Fruit fly (Drosophila melanogaster) whole organism, adult: ENCODE results near the gene CG11693.

Experiments used
- CG11617 ChIP-seq: fragments of 200-800 bp; sonication (Bioruptor generic); optimal IDR thresholded peaks from 2 replicates; lab custom pipeline; 2017; ENCODE audit warnings: mild to moderate bottlenecking, missing biosample characterization, missing genetic modification reagents, missing genetic modification characterization
- CG12768 ChIP-seq: fragments of 200-800 bp; sonication (Bioruptor generic); optimal IDR thresholded peaks from 2 replicates; lab custom pipeline; 2017; ENCODE audit warnings: missing biosample characterization, missing genetic modification characterization, mild to moderate bottlenecking, moderate library complexity, missing genetic modification reagents
- CG14711 ChIP-seq: fragments of 200-800 bp; sonication (Bioruptor generic); optimal IDR thresholded peaks from 2 replicates; lab custom pipeline; 2018; ENCODE audit warnings: missing biosample characterization, mild to moderate bottlenecking, missing genetic modification characterization, moderate library complexity
- CG1620 ChIP-seq: fragments of 200-800 bp; sonication (Bioruptor generic); optimal IDR thresholded peaks from 2 replicates; lab custom pipeline; 2016; ENCODE audit warnings: missing biosample characterization, missing genetic modification characterization
- CG33017 ChIP-seq: fragments of 200-800 bp; sonication (Bioruptor generic); optimal IDR thresholded peaks from 2 replicates; lab custom pipeline; 2018; ENCODE audit warnings: missing biosample characterization, mild to moderate bottlenecking, missing genetic modification characterization, moderate library complexity
- CG5204 ChIP-seq: fragments of 200-800 bp; sonication (Bioruptor generic); optimal IDR thresholded peaks from 2 replicates; lab custom pipeline; 2016; ENCODE audit warnings: missing biosample characterization, missing genetic modification characterization
- CG7045 ChIP-seq: fragments of 200-800 bp; sonication (Bioruptor generic); optimal IDR thresholded peaks from 2 replicates; lab custom pipeline; 2017; ENCODE audit warnings: missing biosample characterization, mild to moderate bottlenecking, missing genetic modification characterization
- CG7101 ChIP-seq: fragments of 200-800 bp; sonication (Bioruptor generic); optimal IDR thresholded peaks from 2 replicates; lab custom pipeline; 2018; ENCODE audit warnings: missing biosample characterization, mild to moderate bottlenecking, missing genetic modification characterization, moderate library complexity
- Clk ChIP-seq: fragments of 200-800 bp; sonication (Bioruptor generic); optimal IDR thresholded peaks from 2 replicates; lab custom pipeline; 2017; ENCODE audit warnings: missing biosample characterization, missing genetic modification characterization
- Crg-1 ChIP-seq: fragments of 200-800 bp; sonication (Bioruptor generic); optimal IDR thresholded peaks from 2 replicates; lab custom pipeline; 2016; ENCODE audit warnings: missing biosample characterization, missing genetic modification characterization
- Hr96 ChIP-seq: fragments of 200-800 bp; sonication (Bioruptor generic); optimal IDR thresholded peaks from 2 replicates; lab custom pipeline; 2016; ENCODE audit warnings: missing biosample characterization, missing genetic modification characterization
- Mnt ChIP-seq: fragments of 200-800 bp; sonication (Bioruptor generic); optimal IDR thresholded peaks from 2 replicates; lab custom pipeline; 2016; ENCODE audit warnings: missing biosample characterization, mild to moderate bottlenecking, missing genetic modification characterization
- bab1 ChIP-seq: fragments of 200-800 bp; sonication (Bioruptor generic); optimal IDR thresholded peaks from 3 replicates; lab custom pipeline; 2019; ENCODE audit warnings: missing biosample characterization, mild to moderate bottlenecking, missing genetic modification characterization, moderate library complexity
- cic ChIP-seq: fragments of 200-800 bp; sonication (Bioruptor generic); optimal IDR thresholded peaks from 2 replicates; lab custom pipeline; 2017; ENCODE audit warnings: missing biosample characterization, mild to moderate bottlenecking, missing genetic modification characterization, moderate library complexity
- cnc ChIP-seq, 2 experiments: fragments of >200 bp; optimal IDR thresholded peaks; 2 replicates each; lab custom pipeline; 2017
- kay ChIP-seq: fragments of 200-800 bp; sonication (Bioruptor generic); peaks from one replicate; lab custom pipeline; 2016; ENCODE audit warnings: missing biosample characterization, missing genetic modification characterization, borderline replicate concordance
- ovo ChIP-seq: fragments of 200-800 bp; sonication (Bioruptor generic); optimal IDR thresholded peaks from 2 replicates; lab custom pipeline; 2016; ENCODE audit warnings: missing biosample characterization, missing genetic modification characterization
- pad ChIP-seq: fragments of 200-800 bp; sonication (Bioruptor generic); optimal IDR thresholded peaks from 3 replicates; lab custom pipeline; 2017; ENCODE audit warnings: missing biosample characterization, missing genetic modification characterization, mild to moderate bottlenecking, moderate library complexity, missing genetic modification reagents
- tj ChIP-seq: fragments of 200-800 bp; sonication (Bioruptor generic); optimal IDR thresholded peaks from 3 replicates; lab custom pipeline; 2017; ENCODE audit warnings: missing biosample characterization, mild to moderate bottlenecking, missing genetic modification characterization, moderate library complexity
- toe ChIP-seq: fragments of 200-800 bp; sonication (Bioruptor generic); optimal IDR thresholded peaks from 2 replicates; lab custom pipeline; 2016; ENCODE audit warnings: missing biosample characterization, missing genetic modification characterization

The CG11693 gene

DNA sequence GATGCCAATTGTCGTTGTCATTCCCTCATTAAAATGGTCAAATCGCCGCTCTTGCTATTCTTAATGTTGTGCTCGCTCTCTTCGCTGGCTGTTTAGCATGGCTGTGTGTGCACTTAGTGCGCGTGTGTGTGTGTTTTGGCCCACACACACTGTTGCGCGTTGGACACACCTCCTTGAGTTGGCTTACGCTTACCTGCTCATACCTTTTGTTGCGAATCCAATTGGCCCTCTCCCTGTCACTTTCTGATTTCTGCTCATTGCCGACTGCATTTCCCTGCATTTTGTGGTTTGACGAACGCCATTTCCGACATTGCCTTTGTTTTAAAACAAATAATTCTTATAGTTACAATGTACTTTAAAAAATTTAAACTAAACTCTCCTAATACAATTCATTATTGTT, 24.4 kb upstream of the CG11693 start:
- TF ChIP-seq CG33017 (tag; lab: Kevin White, UChicago) (no peak), CG7101 (tag; lab: Kevin White, UChicago) (no peak), CG7045 (GFP tag; lab: Kevin White, UChicago) (no peak), CG12768 (GFP tag; lab: Kevin White, UChicago) (no peak), pad (GFP tag; lab: Kevin White, UChicago) (no peak), CG5204 (GFP tag; lab: Kevin White, UChicago) (no peak), ovo (GFP tag; lab: Kevin White, UChicago) (no peak), Hr96 (GFP tag; lab: Kevin White, UChicago) (no peak), Mnt (GFP tag; lab: Kevin White, UChicago) (no peak), toe (GFP tag; lab: Kevin White, UChicago) (no peak), cic (GFP tag; lab: Kevin White, UChicago) (no peak), CG11617 (GFP tag; lab: Kevin White, UChicago) (no peak), bab1 (GFP tag; lab: Kevin White, UChicago) (no peak)

dm6 chr3R:8334471-8334783, 23.8 kb upstream of the CG11693 start:
- TF ChIP-seq bab1 (GFP tag; lab: Kevin White, UChicago) (no peak), kay (GFP tag; lab: Kevin White, UChicago) (peak; percentile 12)

- TF ChIP-seq Clk (GFP tag; lab: Kevin White, UChicago) (no peak), kay (GFP tag; lab: Kevin White, UChicago) (peak; percentile 67)
These were observed 23.3 kb upstream of the CG11693 start, which contains the start of gene Poxm for dm6 chr3R:8333768-8334470. TSS of gene Poxm (minus strand) at chr3R:8333792.

DNA sequence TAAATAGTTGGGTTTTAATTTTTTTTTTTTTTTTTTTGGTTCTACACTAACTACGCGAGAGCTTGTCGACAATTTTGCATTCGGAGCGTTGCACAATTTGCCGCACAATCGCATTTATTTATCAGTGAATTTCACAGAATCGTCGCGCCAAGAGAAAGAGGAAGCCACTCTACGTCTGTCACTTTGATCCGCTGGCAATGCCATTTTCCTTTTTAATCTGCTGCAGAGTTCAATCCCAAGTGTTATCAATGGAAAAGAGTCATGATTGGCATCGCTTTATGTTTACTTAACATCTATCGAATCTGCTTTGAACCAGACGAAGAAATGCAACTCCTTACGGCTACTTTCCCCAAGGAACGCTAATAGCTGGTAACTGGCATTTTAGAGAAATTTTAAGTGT, 19.1 kb upstream of the CG11693 start:
- TF ChIP-seq cic (GFP tag; lab: Kevin White, UChicago) (no peak), CG11617 (GFP tag; lab: Kevin White, UChicago) (no peak), bab1 (GFP tag; lab: Kevin White, UChicago) (no peak), CG12768 (GFP tag; lab: Kevin White, UChicago) (no peak), Hr96 (GFP tag; lab: Kevin White, UChicago) (no peak), CG1620 (GFP tag; lab: Kevin White, UChicago) (no peak), tj (no peak), kay (GFP tag; lab: Kevin White, UChicago) (no peak), CG14711 (tag; lab: Kevin White, UChicago) (no peak), Mnt (GFP tag; lab: Kevin White, UChicago) (no peak), CG5204 (GFP tag; lab: Kevin White, UChicago) (no peak), toe (GFP tag; lab: Kevin White, UChicago) (no peak)

DNA sequence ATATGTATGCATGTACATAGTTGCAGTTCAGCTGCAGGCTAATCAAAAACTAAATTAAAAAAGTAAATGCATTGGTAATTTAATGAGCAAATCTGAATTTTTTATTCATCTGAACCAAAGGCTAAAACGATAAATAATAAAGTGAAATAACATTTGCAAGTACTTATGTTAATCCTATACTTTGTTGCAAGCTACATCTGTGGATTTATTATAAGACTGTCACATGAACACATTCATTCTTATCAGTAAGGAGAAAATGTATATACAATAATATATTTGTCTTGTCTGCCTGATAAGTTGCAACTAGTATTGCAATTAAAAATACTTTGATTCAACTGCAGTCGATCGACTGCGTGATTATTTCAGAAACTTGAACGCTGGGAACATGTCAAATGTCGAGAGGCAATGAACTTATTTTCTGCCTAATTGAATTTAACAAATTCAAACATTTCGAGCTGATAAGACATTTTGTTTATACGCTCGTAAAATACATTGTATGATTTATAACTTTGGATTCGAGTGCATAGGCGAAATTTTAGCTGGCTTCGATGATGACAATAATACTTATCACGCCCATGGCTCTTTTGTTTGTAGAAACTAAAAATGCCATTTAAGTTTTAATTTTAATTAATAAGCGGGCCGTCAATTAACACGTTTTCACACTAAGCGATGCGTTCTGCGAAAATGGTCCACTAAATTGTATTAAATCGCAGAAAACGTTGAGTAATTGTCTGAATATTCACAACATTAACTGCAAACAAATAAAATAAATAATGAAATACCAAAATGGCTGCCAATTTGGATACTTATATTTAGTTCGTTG, 17.6 kb upstream of the CG11693 start:
- TF ChIP-seq CG1620 (GFP tag; lab: Kevin White, UChicago) (no peak), kay (GFP tag; lab: Kevin White, UChicago) (peak; percentile 86)

- no peak for TF ChIP-seq CG33017 (tag; lab: Kevin White, UChicago)
- TF ChIP-seq CG5204 (GFP tag; lab: Kevin White, UChicago), result no peak
- no peak for TF ChIP-seq CG12768 (GFP tag; lab: Kevin White, UChicago)
- TF ChIP-seq Hr96 (GFP tag; lab: Kevin White, UChicago), result no peak
- no peak for TF ChIP-seq cic (GFP tag; lab: Kevin White, UChicago)
- no peak for TF ChIP-seq CG14711 (tag; lab: Kevin White, UChicago)
- no peak for TF ChIP-seq cnc (optimal IDR thresholded peaks at IDR 0.05; lab: Kevin White, UChicago)
- TF ChIP-seq toe (GFP tag; lab: Kevin White, UChicago), result no peak
- no peak for TF ChIP-seq CG7101 (tag; lab: Kevin White, UChicago)
- no peak for TF ChIP-seq kay (GFP tag; lab: Kevin White, UChicago)
- no peak for TF ChIP-seq tj
- no peak for TF ChIP-seq CG7045 (GFP tag; lab: Kevin White, UChicago)
- TF ChIP-seq ovo (GFP tag; lab: Kevin White, UChicago), result no peak
- TF ChIP-seq Crg-1 (GFP tag; lab: Kevin White, UChicago), result no peak
- no peak for TF ChIP-seq bab1 (GFP tag; lab: Kevin White, UChicago)
- TF ChIP-seq pad (GFP tag; lab: Kevin White, UChicago), result no peak
- no peak for TF ChIP-seq Mnt (GFP tag; lab: Kevin White, UChicago)
These were observed 16.3 kb upstream of the CG11693 start for dm6 chr3R:8326884-8327283.
